Fruit fly (Drosophila melanogaster): ENCODE results near the gene klar.

Gene klar

DNA sequence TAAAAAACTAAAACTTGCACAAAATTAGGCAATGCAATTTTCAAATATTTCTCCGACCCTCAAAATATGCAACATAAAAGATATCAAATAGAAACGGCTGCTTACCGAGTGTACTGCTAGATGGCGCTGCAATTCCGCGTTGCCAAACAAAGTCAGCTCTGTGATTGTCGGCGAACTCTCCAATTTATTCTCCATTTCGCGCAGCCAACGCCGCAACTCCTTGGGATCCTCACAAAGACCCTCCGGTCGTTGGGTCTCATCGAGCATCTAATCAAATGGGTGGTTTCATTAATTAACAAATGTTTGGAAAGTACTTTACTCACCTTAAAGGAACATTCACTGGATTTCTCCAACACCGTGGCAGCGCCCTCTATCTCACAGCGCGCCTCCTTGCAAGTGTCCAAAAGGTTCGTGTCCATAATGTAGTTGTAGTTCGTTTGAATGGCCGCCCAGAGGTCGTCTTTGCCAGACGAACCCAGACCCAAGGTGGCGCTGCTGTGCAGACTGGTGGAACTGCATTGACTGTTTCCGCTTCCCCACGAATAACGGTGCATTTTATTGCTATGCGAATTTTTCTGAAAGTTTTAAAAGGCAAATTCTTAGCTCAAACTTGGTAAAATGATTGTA lies 34.5 kb downstream of the klar start:
- no peak for TF ChIP-seq noc (tag; optimal IDR thresholded peaks at IDR 0.05)

DNA sequence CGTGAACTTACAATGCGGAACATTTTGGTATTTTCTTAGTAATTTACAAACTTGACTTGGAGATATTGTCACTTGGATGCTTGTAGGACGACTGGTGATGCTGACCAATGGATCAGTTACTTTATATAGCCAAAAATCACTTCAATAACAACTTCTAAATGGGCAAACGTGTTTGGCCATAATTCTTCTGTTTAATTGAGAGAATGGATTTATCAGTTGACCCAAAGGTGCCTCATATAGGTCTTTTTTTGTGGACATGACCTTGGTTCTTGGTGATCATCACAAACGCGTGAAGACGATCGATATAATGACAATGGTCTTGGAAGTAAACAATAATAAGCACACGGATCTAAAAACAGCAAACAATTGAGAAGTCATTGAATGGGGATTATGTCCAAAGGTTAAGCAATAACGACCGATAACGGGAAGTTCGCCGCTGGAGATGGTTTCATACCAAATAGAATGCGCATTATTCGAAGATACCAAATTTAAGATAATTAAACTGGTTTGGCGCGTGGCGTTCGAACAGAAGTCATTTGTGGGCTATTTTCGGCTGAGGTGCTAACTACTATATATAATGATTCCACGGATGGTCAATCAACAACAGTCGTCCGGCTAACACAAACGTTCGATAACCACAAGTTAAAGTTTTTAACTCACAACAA lies 39.9 kb downstream of the klar start, which contains the start of the genes CG34267 and CG34268:
Gene CG34267, minus strand, starts transcription at position 101 of the 665 bp plus-strand sequence.
Gene CG34268, plus strand, starts transcription at position 615 of the 665 bp plus-strand sequence.
- TF ChIP-seq noc (tag; optimal IDR thresholded peaks at IDR 0.05) = no peak

DNA sequence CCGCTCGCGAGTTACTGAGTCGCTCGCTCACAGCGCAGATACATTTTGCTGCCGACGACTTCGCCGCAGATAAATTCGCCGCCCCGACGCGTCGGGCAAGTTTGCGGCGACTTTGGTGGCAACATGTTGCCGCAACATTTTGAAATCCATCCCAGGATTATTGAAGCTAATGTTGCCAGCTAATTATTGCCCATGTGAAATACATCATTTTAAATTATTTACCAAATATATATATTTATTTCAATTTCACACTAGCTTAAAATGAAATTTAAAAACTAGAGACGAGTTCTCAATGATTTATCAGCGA lies 49.7 kb downstream of the klar start:
- no peak for TF ChIP-seq noc (tag; optimal IDR thresholded peaks at IDR 0.05)

DNA sequence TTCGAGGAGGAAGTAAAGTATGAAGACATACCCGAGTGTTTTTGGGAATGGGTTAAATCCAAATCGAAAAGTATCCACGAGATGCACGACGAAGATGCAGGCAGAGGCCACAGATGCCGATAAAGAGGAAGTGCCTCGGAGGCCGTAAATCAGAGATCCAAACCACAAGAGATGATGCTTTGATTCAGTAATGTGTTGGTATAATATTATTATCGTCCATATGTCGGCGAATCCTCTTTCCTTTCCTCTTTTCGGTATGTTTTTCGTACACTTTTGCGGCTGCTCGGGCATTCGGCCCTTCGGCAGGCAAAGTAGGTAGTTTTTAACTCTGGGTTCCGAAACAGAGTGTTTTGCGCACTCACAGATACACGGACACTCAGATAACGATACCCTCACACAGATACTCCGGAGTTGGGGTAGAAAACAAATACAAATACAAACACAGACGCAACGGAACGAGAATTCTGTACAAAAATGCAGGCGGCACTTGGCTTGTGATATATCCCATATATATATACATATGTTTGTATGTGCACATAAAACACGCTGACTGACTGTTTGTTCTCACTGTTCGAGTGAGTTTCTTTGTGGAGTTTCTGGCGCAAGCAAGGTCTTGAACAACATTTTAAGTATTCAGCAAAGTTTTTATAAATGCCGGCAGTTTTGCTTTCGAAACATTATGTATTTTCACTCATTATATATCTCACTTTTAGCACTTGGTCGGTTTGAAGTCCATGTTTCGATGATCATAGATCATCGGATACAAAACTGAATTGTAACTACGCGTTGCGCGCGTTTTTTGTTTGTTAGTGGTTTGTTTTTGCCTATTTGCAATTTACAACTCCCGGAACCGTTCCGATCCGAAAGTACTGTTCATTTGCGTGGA lies 50.2 kb downstream of the klar start:
- no peak for TF ChIP-seq noc (tag; optimal IDR thresholded peaks at IDR 0.05)

DNA sequence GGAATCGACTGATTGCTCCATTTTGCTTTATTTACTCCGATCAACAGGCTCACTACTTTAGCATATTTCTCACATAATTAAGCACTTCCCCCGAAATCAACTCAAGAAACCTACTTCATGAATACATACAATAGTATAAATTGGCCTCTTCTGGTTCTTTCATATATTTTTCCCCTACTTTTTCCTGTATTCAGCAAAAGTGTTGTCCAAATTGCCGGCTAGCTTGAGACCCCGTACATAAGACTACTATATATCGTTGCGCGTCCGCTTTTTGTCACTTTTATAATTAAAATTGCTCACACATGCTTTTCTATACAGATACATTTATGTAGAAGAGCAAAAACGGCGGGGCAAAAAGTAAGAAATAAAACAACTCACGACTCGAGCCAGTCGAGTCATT lies 51.1 kb downstream of the klar start:
- TF ChIP-seq noc (tag; optimal IDR thresholded peaks at IDR 0.05) = no peak

DNA sequence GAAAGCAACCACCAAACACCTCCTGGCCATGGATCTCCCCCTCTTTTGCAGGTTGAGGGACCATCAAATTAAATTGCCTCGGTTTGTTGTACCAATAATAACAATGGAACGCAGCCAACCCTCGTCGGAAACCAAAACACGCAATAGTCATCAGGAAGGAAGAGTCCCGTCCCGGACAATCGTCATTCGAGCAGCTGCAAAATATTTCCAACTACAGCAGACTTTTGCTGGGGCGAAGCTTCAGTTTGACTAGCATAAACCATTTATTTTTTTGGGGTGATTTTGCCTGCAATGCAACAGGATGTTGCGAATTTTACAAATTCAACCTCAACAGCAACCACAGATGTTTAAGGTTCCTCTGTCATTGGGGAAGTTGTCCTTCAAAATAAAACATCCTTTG lies 51.8 kb downstream of the klar start:
- no peak for TF ChIP-seq noc (tag; optimal IDR thresholded peaks at IDR 0.05)

DNA sequence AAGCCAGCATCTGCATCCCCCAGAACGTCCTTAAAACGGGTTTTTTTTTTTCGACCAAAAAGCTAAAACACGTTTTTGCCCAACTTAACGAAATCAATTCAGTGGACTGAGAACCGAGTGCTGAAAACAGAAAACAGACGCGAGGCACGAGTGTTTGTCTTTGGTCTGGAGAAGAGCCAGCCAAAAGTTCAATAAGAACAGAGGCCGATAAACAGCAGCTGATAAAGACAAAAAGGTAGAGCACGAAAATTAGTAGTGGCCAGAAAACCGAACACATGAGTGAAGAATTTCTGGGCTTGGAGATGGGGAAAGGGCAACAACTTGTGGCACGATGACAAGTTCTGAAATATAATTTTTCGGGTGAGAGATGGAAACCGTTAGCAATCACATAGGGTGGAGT lies 52.3 kb downstream of the klar start:
- no peak for TF ChIP-seq noc (tag; optimal IDR thresholded peaks at IDR 0.05)

DNA sequence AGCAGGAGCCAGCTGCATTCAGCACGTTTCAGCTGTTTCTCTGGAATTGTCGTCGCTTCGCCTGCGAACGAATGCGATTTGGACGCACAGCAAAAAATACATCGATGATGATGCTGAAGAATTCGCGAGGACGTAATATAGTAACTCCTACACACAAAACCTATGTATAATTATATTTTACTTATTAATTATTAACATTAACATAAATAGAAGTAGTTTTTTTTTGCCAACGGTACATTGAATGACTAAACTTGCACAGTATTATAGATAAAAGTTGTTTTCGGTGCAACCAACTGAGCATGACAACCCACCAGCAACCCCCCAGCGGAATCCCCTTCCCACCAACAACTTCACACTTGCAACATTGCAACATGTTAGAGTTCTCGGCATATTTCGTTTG lies 55.0 kb downstream of the klar start:
- TF ChIP-seq noc (tag; optimal IDR thresholded peaks at IDR 0.05) = no peak

DNA sequence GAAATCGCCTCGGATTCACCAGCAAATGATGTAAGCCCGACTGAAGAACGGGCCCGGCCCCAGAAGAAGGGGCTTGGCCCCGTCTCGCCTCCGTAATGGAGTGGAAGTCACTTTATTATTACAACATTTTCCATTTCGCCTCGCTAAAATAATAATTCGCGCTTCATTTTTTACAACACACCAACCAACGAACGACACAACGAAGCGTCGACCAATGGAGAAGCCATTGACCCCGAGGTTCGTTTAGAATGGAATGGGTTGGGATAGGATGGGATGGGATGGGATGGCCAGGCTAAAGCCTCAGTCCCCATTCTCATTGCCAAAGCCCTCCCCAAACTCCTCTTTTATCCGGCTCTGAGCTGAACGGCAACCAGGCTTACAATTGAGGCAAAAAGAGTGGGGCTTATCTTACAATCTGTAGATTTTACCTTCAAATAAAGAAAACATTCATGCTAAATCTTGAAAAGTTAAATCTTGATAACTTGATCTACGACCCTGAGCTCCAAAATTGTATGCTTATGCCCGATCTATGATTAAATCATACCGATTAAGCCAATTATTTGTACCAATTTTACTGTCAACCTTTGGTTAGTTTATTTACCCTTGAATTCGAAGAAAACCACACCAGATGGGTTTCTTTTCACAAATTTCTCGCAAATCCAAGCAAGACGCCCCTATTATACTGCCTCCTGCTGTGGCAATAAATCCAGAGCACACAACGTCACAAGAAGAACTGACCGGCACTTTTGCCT lies 55.7 kb downstream of the klar start:
- TF ChIP-seq noc (tag; optimal IDR thresholded peaks at IDR 0.05) = no peak

DNA sequence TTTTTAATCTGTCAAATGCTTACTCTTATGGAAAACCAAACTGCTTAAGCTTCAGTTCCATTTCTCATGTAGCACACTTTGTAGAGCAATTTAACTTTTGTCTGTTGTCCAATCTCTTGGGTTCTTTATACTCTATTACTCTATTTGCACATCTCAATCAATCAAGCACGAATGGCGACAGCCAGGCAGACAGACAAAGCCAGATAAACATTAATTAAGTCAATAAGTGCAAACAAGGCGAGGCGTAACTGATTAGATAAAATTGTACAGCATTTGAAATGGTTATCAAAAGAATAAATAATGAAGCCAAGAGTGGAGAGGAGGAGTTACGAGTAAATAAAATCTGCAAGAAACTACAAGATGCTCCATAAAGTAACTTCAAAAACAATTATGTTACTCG lies 56.6 kb downstream of the klar start:
- no peak for TF ChIP-seq noc (tag; optimal IDR thresholded peaks at IDR 0.05)

DNA sequence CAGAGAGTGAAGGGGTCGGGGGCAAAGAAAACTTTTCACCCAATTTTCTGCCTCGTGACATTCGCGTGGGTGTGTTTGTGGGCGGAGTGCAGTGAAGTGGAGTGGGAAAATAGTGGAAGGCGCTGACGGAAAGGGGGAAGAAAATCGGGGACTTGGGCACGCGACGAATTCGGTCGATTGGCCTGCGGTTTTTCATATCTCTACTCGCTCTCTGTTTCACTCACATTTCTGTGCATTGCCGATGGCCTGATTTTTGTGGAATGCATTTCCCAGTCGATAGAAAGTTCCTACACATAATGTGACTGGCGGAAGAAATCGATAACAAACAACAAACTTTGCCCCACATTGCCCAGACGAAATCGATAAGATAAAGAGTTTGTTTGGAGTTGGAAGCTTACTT lies 67.3 kb downstream of the klar start:
- TF ChIP-seq noc (tag; optimal IDR thresholded peaks at IDR 0.05) = no peak

DNA sequence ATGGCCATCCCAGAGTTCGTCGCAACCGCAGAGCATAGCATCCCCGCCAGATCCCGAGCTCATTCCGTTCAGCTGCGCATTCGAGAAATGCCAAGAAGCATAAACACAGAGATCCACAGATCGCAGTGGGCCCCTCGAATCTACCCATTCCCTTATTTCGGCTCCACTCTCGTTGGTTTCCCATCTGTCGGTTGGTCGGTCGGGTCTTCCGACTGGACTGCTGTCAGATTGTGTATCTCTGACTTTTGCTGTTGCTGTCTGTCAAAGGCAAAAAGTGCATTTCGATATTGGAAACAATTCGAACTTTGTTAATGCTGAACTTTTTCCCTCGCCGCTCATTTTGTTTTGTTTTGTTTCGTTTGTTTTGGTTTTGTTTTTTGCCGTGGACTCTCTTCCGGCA lies 69.2 kb downstream of the klar start:
- no peak for TF ChIP-seq noc (tag; optimal IDR thresholded peaks at IDR 0.05)

DNA sequence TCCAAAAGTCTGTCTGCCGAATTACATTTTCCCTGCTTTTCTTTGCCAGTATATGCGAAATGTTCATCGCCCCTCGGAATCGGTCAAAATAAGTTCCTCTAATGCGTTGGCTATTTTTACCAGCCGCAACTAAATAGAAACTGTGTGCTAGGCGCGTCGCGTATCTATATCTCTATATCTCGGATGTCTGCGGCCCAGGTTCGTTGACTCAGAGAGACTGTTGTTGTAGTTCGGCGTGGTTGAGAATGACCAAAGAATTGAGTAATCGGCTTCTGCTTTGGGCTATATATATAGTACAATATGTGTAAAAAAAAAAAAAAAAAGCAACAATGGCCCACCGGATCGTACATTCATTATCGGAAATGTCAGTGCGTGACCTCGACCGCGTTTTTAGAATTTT lies 75.0 kb downstream of the klar start:
- no peak for TF ChIP-seq noc (tag; optimal IDR thresholded peaks at IDR 0.05)

DNA sequence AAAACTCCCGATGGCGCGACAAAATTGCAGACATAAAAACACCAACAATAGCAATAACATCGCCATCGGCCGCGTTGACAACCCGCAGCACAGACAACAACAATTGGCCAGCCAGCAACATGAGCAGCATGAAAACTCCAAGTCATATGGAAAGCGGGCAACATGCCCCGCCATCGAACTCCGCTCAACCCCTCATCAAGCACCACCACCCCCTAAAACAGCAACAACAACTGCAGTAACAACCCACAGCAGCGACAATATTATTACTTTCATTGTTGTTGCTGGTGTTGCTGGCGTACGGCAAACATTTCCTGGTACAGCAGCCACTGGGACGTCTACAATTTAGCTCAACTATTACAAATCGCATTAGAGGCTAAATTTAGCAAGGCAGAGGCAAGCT lies 83.0 kb downstream of the klar start:
- TF ChIP-seq noc (tag; optimal IDR thresholded peaks at IDR 0.05) = no peak

DNA sequence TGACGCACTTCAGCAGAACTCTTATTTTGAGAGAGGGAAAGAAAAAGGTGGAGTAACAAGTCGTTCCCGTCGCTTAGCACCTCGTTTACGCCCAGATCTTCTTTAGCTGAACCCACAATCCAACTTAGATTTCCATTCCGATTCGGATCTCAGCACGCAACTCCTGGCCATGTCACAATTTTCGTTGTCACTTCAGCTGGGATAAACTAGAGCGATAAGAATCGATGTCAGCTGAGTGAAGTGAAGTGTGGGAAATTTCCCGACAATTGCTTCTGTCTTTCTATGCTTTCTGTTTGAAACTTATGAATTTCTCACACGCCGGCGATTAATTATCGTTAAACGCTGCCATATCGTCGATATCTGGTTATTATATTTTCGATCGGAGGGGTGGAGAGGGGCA lies 84.0 kb downstream of the klar start:
- TF ChIP-seq noc (tag; optimal IDR thresholded peaks at IDR 0.05) = no peak
